Worm (Caenorhabditis elegans): ENCODE results near the gene srr-7.

Gene srr-7

ce11 chrV:15143798-15144197 lies 15.7 kb downstream of the srr-7 start, which contains the start of gene K08F9.4:
Gene K08F9.4, plus strand, starts transcription at chrV:15144019.
- peak; percentile 1 for TF ChIP-seq attf-5 (GFP tag; optimal IDR thresholded peaks at IDR 0.05)
- no peak for TF ChIP-seq ztf-26 (tag; optimal IDR thresholded peaks at IDR 0.05)
- no peak for TF ChIP-seq sdz-38 (tag; optimal IDR thresholded peaks at IDR 0.05)
- no peak for TF ChIP-seq nhr-80 (tag; optimal IDR thresholded peaks at IDR 0.05)
- TF ChIP-seq C17E4.6 (GFP tag; IDR thresholded peaks at IDR 0.05), result no peak
- no peak for TF ChIP-seq Y79H2A.3 (GFP tag; conservative IDR thresholded peaks at IDR 0.05)
- peak; percentile 86 for TF ChIP-seq mcd-1 (GFP tag; IDR thresholded peaks at IDR 0.05)
- no peak for TF ChIP-seq pha-4 (tag; optimal IDR thresholded peaks at IDR 0.05)
- peak; percentile 8 for TF ChIP-seq lin-54 (GFP tag; optimal IDR thresholded peaks at IDR 0.05)
- TF ChIP-seq snpc-1.3 (tag; optimal IDR thresholded peaks at IDR 0.05; ENCODE audit: insufficient read depth), result no peak
- TF ChIP-seq madf-6 (GFP tag; IDR thresholded peaks at IDR 0.05), result no peak
- no peak for TF ChIP-seq C06A6.2 (GFP tag; conservative IDR thresholded peaks at IDR 0.05)
- TF ChIP-seq snpc-4 (GFP tag; optimal IDR thresholded peaks at IDR 0.05), result no peak
- TF ChIP-seq snpc-4 (tag; optimal IDR thresholded peaks at IDR 0.05), result peak in 1 of 4 experiments; percentile 7
- TF ChIP-seq him-1 (tag; optimal IDR thresholded peaks at IDR 0.05), result no peak
- peak; percentile 92 for TF ChIP-seq hmg-1.2 (GFP tag; IDR thresholded peaks at IDR 0.05)
- peak; percentile 88 for TF ChIP-seq ceh-100 (GFP tag; IDR thresholded peaks at IDR 0.05)
- no peak for TF ChIP-seq lin-26 (GFP tag; IDR thresholded peaks at IDR 0.05)
- no peak for TF ChIP-seq bed-1 (GFP tag; IDR thresholded peaks at IDR 0.05)
- TF ChIP-seq ceh-91 (GFP tag; IDR thresholded peaks at IDR 0.05), result no peak
- no peak for TF ChIP-seq ztf-18 (tag; optimal IDR thresholded peaks at IDR 0.05)
- TF ChIP-seq snpc-3.4 (tag; optimal IDR thresholded peaks at IDR 0.05), result no peak
- TF ChIP-seq let-607 (tag; optimal IDR thresholded peaks at IDR 0.05), result no peak

DNA sequence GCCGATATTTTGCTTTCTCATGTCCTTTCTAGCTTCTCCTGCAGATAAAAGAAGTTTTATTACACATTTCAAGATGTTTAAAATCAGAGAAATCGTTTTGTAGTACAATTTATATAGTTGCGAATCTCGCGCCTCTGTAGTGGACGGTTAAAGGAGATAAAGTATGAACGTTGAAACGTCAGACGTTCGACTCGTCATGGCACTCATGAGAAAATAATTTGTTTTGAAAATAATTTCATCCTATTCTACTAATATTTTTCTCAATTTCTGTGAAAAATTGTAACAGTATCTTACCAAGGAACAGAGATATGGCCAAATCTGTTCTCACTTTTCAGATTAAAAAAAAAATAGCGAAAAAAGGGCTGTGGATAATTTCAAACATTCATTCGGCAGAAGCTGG lies 19.7 kb downstream of the srr-7 start, which contains the start of gene T09F5.20:
T09F5.20 (minus strand) TSS at position 101 of the 400 bp plus-strand sequence.
- TF ChIP-seq ceh-27 (GFP tag; optimal IDR thresholded peaks at IDR 0.05), result no peak
- no peak for TF ChIP-seq Y67H2A.10 (GFP tag; conservative IDR thresholded peaks at IDR 0.05)
- TF ChIP-seq aptf-2 (GFP tag; conservative IDR thresholded peaks at IDR 0.05), result no peak
- no peak for TF ChIP-seq dpff-1 (tag; optimal IDR thresholded peaks at IDR 0.05)
- TF ChIP-seq F57A8.1 (GFP tag; optimal IDR thresholded peaks at IDR 0.05), result no peak
- no peak for TF ChIP-seq C17E4.6 (GFP tag; IDR thresholded peaks at IDR 0.05)
- no peak for TF ChIP-seq tbx-9 (tag; optimal IDR thresholded peaks at IDR 0.05; ENCODE audit: borderline replicate concordance)
- TF ChIP-seq T07F8.4 (tag; optimal IDR thresholded peaks at IDR 0.05), result no peak
- TF ChIP-seq tbp1 (GFP tag; optimal IDR thresholded peaks at IDR 0.05), result no peak

DNA sequence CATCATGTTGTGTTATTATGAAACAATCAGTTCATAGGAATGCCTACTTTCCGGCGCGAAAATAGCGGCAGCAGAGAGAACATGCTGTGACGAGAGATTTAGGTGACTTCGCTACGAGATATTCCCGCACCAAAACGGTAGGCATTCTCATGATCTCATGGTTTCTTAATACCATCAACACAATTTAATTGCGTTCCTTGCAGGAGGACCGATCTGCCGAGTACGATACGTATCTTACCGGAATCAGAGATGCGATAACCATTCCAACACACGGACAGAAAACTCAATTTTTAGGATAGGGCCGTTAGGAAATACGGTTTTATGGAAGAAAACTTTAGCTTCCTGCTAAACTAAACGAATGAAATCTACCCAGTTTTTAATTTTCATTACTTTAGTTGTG lies 20.7 kb downstream of the srr-7 start, which contains the start of gene T09F5.1:
T09F5.1 (plus strand) TSS at position 301 of the 400 bp plus-strand sequence.
- TF ChIP-seq tbp1 (GFP tag; optimal IDR thresholded peaks at IDR 0.05) (no peak), Y56A3A.18 (GFP tag; IDR thresholded peaks at IDR 0.05) (no peak), B0336.3 (GFP tag; IDR thresholded peaks at IDR 0.05) (no peak)

DNA sequence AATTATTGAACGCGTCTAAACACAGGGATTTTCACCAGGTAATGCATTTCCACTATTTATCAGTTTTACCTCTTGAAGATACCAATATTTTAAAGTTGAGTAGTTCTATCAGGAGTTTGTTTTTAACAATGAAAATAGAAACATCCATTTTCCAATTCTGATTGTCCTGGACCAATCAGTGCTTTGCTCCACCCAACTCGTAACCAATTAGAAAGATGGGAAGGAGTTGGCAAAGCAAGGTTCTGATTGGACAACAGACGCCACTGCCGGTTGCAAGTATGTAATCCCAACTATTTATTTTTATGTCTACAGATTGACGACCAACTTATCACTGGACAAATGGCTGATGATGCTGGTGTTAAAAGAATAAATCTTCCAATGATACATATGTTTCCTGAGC lies 22.1 kb downstream of the srr-7 start:
- no peak for TF ChIP-seq attf-5 (GFP tag; optimal IDR thresholded peaks at IDR 0.05)
- no peak for TF ChIP-seq lin-54 (GFP tag; optimal IDR thresholded peaks at IDR 0.05)
- no peak for TF ChIP-seq pbrm-1 (GFP tag; IDR thresholded peaks at IDR 0.05)
- TF ChIP-seq Y67H2A.10 (GFP tag; conservative IDR thresholded peaks at IDR 0.05), result no peak

Measured in whole organism, young adult.